Worm (Caenorhabditis elegans): ENCODE results near the gene mars-1.

mars-1 gene

ce11 chrIV:11673543-11673942, 38.3 kb upstream of the mars-1 start, which contains the start of gene inx-8:
TSS of gene inx-8 (plus strand) at chrIV:11673843.
- no peak for TF ChIP-seq ZK546.5 (tag; optimal IDR thresholded peaks at IDR 0.05)
- TF ChIP-seq dve-1 (tag; optimal IDR thresholded peaks at IDR 0.05; ENCODE audit: insufficient read depth), result no peak

- TF ChIP-seq nhr-111 (GFP tag; optimal IDR thresholded peaks at IDR 0.05) (no peak), unc-62 (GFP tag; optimal IDR thresholded peaks at IDR 0.05 in 1 of 2) (peak in 1 of 2 experiments; percentile 93), unc-62 (tag; optimal IDR thresholded peaks at IDR 0.05) (no peak)
Observed at ce11 chrIV:11668001-11668400, 32.7 kb upstream of the mars-1 start, which contains the start of gene atg-4.2. TSS of gene atg-4.2 (plus strand) at chrIV:11668024.

ce11 chrIV:11665010-11665409, 29.7 kb upstream of the mars-1 start, which contains the start of gene ZK809.9:
TSS of gene ZK809.9 (plus strand) at chrIV:11665310.
- TF ChIP-seq mdl-1 (tag; optimal IDR thresholded peaks at IDR 0.05), result no peak
- TF ChIP-seq F44E2.7 (GFP tag; IDR thresholded peaks at IDR 0.05), result no peak
- TF ChIP-seq dpl-1 (GFP tag; optimal IDR thresholded peaks at IDR 0.05), result no peak
- no peak for TF ChIP-seq nhr-111 (GFP tag; optimal IDR thresholded peaks at IDR 0.05)
- no peak for TF ChIP-seq saeg-2 (GFP tag; IDR thresholded peaks at IDR 0.05)
- TF ChIP-seq snpc-4 (tag; optimal IDR thresholded peaks at IDR 0.05), result no peak
- no peak for TF ChIP-seq tra-1 (GFP tag; IDR thresholded peaks at IDR 0.05)
- TF ChIP-seq lin-39 (tag; optimal IDR thresholded peaks at IDR 0.05), result no peak
- TF ChIP-seq gei-8 (GFP tag; optimal IDR thresholded peaks at IDR 0.05), result no peak
- no peak for TF ChIP-seq daf-19 (GFP tag; conservative IDR thresholded peaks at IDR 0.05)
- TF ChIP-seq nhr-41 (GFP tag; IDR thresholded peaks at IDR 0.05), result no peak
- TF ChIP-seq rbr-2 (tag; optimal IDR thresholded peaks at IDR 0.05), result no peak
- TF ChIP-seq ztf-11 (tag; optimal IDR thresholded peaks at IDR 0.05), result no peak
- TF ChIP-seq tag-97 (GFP tag; IDR thresholded peaks at IDR 0.05), result no peak
- no peak for TF ChIP-seq spr-1 (tag; optimal IDR thresholded peaks at IDR 0.05)
- TF ChIP-seq mep-1 (tag; optimal IDR thresholded peaks at IDR 0.05), result no peak
- no peak for TF ChIP-seq nhr-237 (tag; optimal IDR thresholded peaks at IDR 0.05)
- no peak for TF ChIP-seq nhr-10 (tag; optimal IDR thresholded peaks at IDR 0.05)

ce11 chrIV:11659794-11660312, 24.6 kb upstream of the mars-1 start, which contains the start of gene ZK792.1:
TSS of gene ZK792.1 (plus strand) at chrIV:11659844.
- TF ChIP-seq aha-1 (tag) (peak; percentile 49), nhr-111 (GFP tag; optimal IDR thresholded peaks at IDR 0.05) (no peak)

- TF ChIP-seq nhr-42 (GFP tag; IDR thresholded peaks at IDR 0.05) (no peak), hmg-1.1 (GFP tag; IDR thresholded peaks at IDR 0.05) (no peak), egl-27 (tag; optimal IDR thresholded peaks at IDR 0.05) (no peak), aha-1 (tag) (peak; percentile 46), sdz-12 (GFP tag; optimal IDR thresholded peaks at IDR 0.05) (no peak), mdl-1 (tag; optimal IDR thresholded peaks at IDR 0.05) (no peak), fos-1 (tag; optimal IDR thresholded peaks at IDR 0.05) (no peak), lin-13 (GFP tag; optimal IDR thresholded peaks at IDR 0.05) (no peak), mes-2 (tag; optimal IDR thresholded peaks at IDR 0.05; ENCODE audit: poor library complexity, severe bottlenecking) (peak; percentile 54), F49E8.2 (tag; optimal IDR thresholded peaks at IDR 0.05; ENCODE audit: borderline replicate concordance) (no peak), lsy-2 (tag; optimal IDR thresholded peaks at IDR 0.05) (peak in 1 of 2 experiments; percentile 20), madf-9 (GFP tag; conservative IDR thresholded peaks at IDR 0.05) (no peak)
Observed at ce11 chrIV:11656144-11656780, 21.0 kb upstream of the mars-1 start, which contains the start of gene ZK809.5. TSS of gene ZK809.5 (plus strand) at chrIV:11656730.

Data from whole organism, L4 larva.